Worm (Caenorhabditis elegans) whole organism, L1 larva: ENCODE measurements around the gene egl-15.

Experiments used
- F16B12.6 ChIP-seq: fragments of 150-350 bp; optimal IDR thresholded peaks from 2 replicates; lab custom pipeline; 2014; ENCODE audit warnings: missing biosample characterization, missing genetic modification characterization
- Y116A8C.19 ChIP-seq: sonication (generic microtip); optimal IDR thresholded peaks from 2 replicates; lab custom pipeline; 2016; ENCODE audit warnings: missing compliant biosample characterization, missing genetic modification characterization, borderline replicate concordance
- aly-2 ChIP-seq: fragments of 150-350 bp; optimal IDR thresholded peaks from 2 replicates; lab custom pipeline; 2014; ENCODE audit warnings: missing biosample characterization, missing genetic modification characterization
- blmp-1 ChIP-seq: fragments of 150-350 bp; optimal IDR thresholded peaks from 2 replicates; lab custom pipeline; 2014; ENCODE audit warnings: missing biosample characterization, missing genetic modification characterization
- ceh-63 ChIP-seq: fragments of 200-800 bp; sonication (Bioruptor generic); optimal IDR thresholded peaks from 2 replicates; lab custom pipeline; 2018; ENCODE audit warnings: mild to moderate bottlenecking, missing genetic modification characterization, missing compliant biosample characterization
- dpl-1 ChIP-seq, 3 experiments: fragments of 150-350 bp in 2 of 3; sonication (generic microtip) in 1 of 3; optimal IDR thresholded peaks; 2 replicates each; lab custom pipeline; 2014 to 2017; ENCODE audit warnings: missing biosample characterization in 3 of 3, missing genetic modification characterization in 3 of 3, missing genetic modification reagents in 3 of 3
- efl-1 ChIP-seq, 4 experiments: fragments of 150-350 bp; optimal IDR thresholded peaks in 3 of 4; peaks in 1 of 4; 1 replicate in 1 of 4; 2 replicates in 3 of 4; lab custom pipeline; 2014; ENCODE audit warnings: missing biosample characterization in 2 of 4, missing genetic modification characterization in 2 of 4, missing genetic modification reagents in 2 of 4
- egl-27 ChIP-seq, 2 experiments: fragments of 150-350 bp in 1 of 2; sonication (generic microtip); optimal IDR thresholded peaks; 3 replicates each; lab custom pipeline; 2017 to 2018; ENCODE audit warnings: missing biosample characterization in 2 of 2, missing genetic modification characterization in 2 of 2, missing genetic modification reagents in 2 of 2
- elt-3 ChIP-seq, 6 experiments: fragments of 150-350 bp in 1 of 6; sonication (generic microtip); optimal IDR thresholded peaks; 2 replicates each; lab custom pipeline; 2017 to 2018; ENCODE audit warnings: missing biosample characterization in 6 of 6, missing genetic modification characterization in 6 of 6, inconsistent platforms in 1 of 6
- ets-5 ChIP-seq: fragments of 200-800 bp; sonication (Bioruptor generic); IDR thresholded peaks from 2 replicates; pipeline ENCODE4 v1.3.6; 2022; ENCODE audit warnings: missing genetic modification characterization, missing compliant biosample characterization
- fkh-8 ChIP-seq: sonication (generic microtip); optimal IDR thresholded peaks from 2 replicates; lab custom pipeline; 2016; ENCODE audit warnings: mild to moderate bottlenecking, missing genetic modification characterization, missing compliant biosample characterization
- fos-1 ChIP-seq: fragments of 150-350 bp; optimal IDR thresholded peaks from 2 replicates; lab custom pipeline; 2014; ENCODE audit warnings: missing biosample characterization, missing genetic modification characterization
- irx-1 ChIP-seq: sonication (generic microtip); optimal IDR thresholded peaks from 2 replicates; lab custom pipeline; 2016; ENCODE audit warnings: missing genetic modification characterization, missing compliant biosample characterization
- isw-1 ChIP-seq: fragments of 200-800 bp; sonication (Bioruptor generic); IDR thresholded peaks from 2 replicates; pipeline ENCODE4 v1.3.6; 2022; ENCODE audit warnings: missing genetic modification characterization, missing compliant biosample characterization
- jun-1 ChIP-seq: fragments of 150-350 bp; optimal IDR thresholded peaks from 2 replicates; lab custom pipeline; 2014; ENCODE audit warnings: missing biosample characterization, missing genetic modification reagents, missing genetic modification characterization
- lin-14 ChIP-seq: fragments of 200-800 bp; sonication (Bioruptor generic); optimal IDR thresholded peaks from 2 replicates; lab custom pipeline; 2018; ENCODE audit warnings: mild to moderate bottlenecking, missing genetic modification characterization, moderate library complexity, missing compliant biosample characterization
- lin-35 ChIP-seq, 2 experiments: fragments of 150-350 bp; optimal IDR thresholded peaks; 2 replicates each; lab custom pipeline; 2014; ENCODE audit warnings: missing biosample characterization in 2 of 2, missing genetic modification characterization in 2 of 2, missing genetic modification reagents in 2 of 2
- lin-39 ChIP-seq: fragments of 150-350 bp; optimal IDR thresholded peaks from 2 replicates; lab custom pipeline; 2014; ENCODE audit warnings: missing biosample characterization, missing genetic modification reagents, missing genetic modification characterization
- lir-3 ChIP-seq: sonication (generic microtip); optimal IDR thresholded peaks from 2 replicates; lab custom pipeline; 2016; ENCODE audit warnings: mild to moderate bottlenecking, missing genetic modification characterization, moderate library complexity, missing compliant biosample characterization; ENCODE audit not compliant: poor library complexity
- mef-2 ChIP-seq: fragments of 150-350 bp; optimal IDR thresholded peaks from 2 replicates; lab custom pipeline; 2014; ENCODE audit warnings: missing biosample characterization, missing genetic modification characterization
- nhr-19 ChIP-seq: fragments of 200-800 bp; sonication (Bioruptor generic); conservative IDR thresholded peaks from 2 replicates; pipeline ENCODE4 v1.3.6; 2022; ENCODE audit warnings: missing genetic modification characterization, missing compliant biosample characterization
- nhr-20 ChIP-seq: sonication (generic microtip); optimal IDR thresholded peaks from 2 replicates; lab custom pipeline; 2016; ENCODE audit warnings: mild to moderate bottlenecking, missing genetic modification characterization, missing compliant biosample characterization
- nhr-237 ChIP-seq: fragments of 150-350 bp; optimal IDR thresholded peaks from 2 replicates; lab custom pipeline; 2014; ENCODE audit warnings: missing biosample characterization, missing genetic modification characterization
- nhr-28 ChIP-seq: fragments of 150-350 bp; optimal IDR thresholded peaks from 2 replicates; lab custom pipeline; 2014; ENCODE audit warnings: missing biosample characterization, missing genetic modification characterization
- nhr-76 ChIP-seq: sonication (generic microtip); optimal IDR thresholded peaks from 2 replicates; lab custom pipeline; 2017; ENCODE audit warnings: missing biosample characterization, missing genetic modification characterization
- nhr-84 ChIP-seq: sonication (generic microtip); optimal IDR thresholded peaks from 2 replicates; lab custom pipeline; 2017; ENCODE audit warnings: missing biosample characterization, missing genetic modification characterization
- pag-3 ChIP-seq: sonication (generic microtip); optimal IDR thresholded peaks from 2 replicates; lab custom pipeline; 2017; ENCODE audit warnings: missing genetic modification characterization, mild to moderate bottlenecking, missing compliant biosample characterization, antibody characterized with exemption, borderline replicate concordance; ENCODE audit not compliant: insufficient read depth
- pax-3 ChIP-seq: fragments of 200-800 bp; sonication (Bioruptor generic); optimal IDR thresholded peaks from 2 replicates; lab custom pipeline; 2018; ENCODE audit warnings: mild to moderate bottlenecking, missing genetic modification characterization, moderate library complexity, missing compliant biosample characterization
- pqm-1 ChIP-seq: sonication (generic microtip); optimal IDR thresholded peaks from 3 replicates; lab custom pipeline; 2017; ENCODE audit warnings: missing biosample characterization, missing genetic modification characterization
- sox-4 ChIP-seq: sonication (generic microtip); optimal IDR thresholded peaks from 2 replicates; lab custom pipeline; 2016; ENCODE audit warnings: missing genetic modification characterization, missing compliant biosample characterization
- sup-37 ChIP-seq: fragments of 200-800 bp; sonication (Bioruptor generic); optimal IDR thresholded peaks from 2 replicates; lab custom pipeline; 2018; ENCODE audit warnings: mild to moderate bottlenecking, missing genetic modification characterization, missing compliant biosample characterization
- swsn-7 ChIP-seq: sonication (generic microtip); optimal IDR thresholded peaks from 2 replicates; lab custom pipeline; 2016; ENCODE audit warnings: missing genetic modification characterization, missing compliant biosample characterization
- tbx-2 ChIP-seq: sonication (generic microtip); optimal IDR thresholded peaks from 2 replicates; lab custom pipeline; 2016; ENCODE audit warnings: missing genetic modification characterization, missing compliant biosample characterization
- tlp-1 ChIP-seq: fragments of 150-350 bp; optimal IDR thresholded peaks from 2 replicates; lab custom pipeline; 2014; ENCODE audit warnings: missing biosample characterization, missing genetic modification characterization
- unc-62 ChIP-seq: fragments of 150-350 bp; optimal IDR thresholded peaks from 2 replicates; lab custom pipeline; 2014; ENCODE audit warnings: missing biosample characterization, missing genetic modification reagents, missing genetic modification characterization
- unc-86 ChIP-seq: sonication (generic microtip); optimal IDR thresholded peaks from 2 replicates; lab custom pipeline; 2016; ENCODE audit warnings: missing genetic modification characterization, missing compliant biosample characterization
- unc-98 ChIP-seq: fragments of 200-800 bp; sonication (Bioruptor generic); IDR thresholded peaks from 2 replicates; pipeline ENCODE4 v1.3.6; 2022; ENCODE audit warnings: missing genetic modification characterization, missing compliant biosample characterization
- vab-15 ChIP-seq: sonication (generic microtip); optimal IDR thresholded peaks from 2 replicates; lab custom pipeline; 2017; ENCODE audit warnings: missing genotype, mild to moderate bottlenecking, missing genetic modification characterization, missing compliant biosample characterization
- xbp-1 ChIP-seq: sonication (generic microtip); optimal IDR thresholded peaks from 2 replicates; lab custom pipeline; 2016; ENCODE audit warnings: missing genetic modification characterization, missing compliant biosample characterization
- zip-4 ChIP-seq: fragments of 200-800 bp; sonication (Bioruptor generic); optimal IDR thresholded peaks from 2 replicates; lab custom pipeline; 2018; ENCODE audit warnings: mild to moderate bottlenecking, missing genetic modification characterization, moderate library complexity, missing compliant biosample characterization
- ztf-4 ChIP-seq: fragments of 150-350 bp; optimal IDR thresholded peaks from 2 replicates; lab custom pipeline; 2014; ENCODE audit warnings: missing biosample characterization, missing genetic modification characterization

Gene egl-15

DNA sequence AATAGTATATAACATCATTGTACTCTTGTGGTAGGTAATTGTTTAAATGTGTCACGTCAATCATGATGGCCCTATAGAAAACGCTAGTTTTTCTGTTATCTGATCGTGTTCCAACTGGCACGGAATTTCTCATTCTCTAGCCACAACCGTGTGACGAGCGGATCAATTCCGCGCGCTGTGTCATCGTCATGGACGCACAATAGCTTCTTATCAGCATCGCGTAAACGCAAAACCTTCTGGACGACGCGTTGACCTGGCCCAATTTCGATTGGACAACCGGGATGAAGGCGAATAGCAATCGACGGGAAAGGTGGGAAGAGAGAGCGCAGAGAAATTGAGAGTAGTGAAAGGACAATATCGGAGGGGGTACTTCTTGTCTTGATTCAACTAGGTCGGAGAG lies 40.8 kb downstream of the egl-15 start, which contains the start of gene lpr-3 (continued):
- TF ChIP-seq elt-3 (tag; optimal IDR thresholded peaks at IDR 0.05; lab: Kevin White, UChicago) (peak in 1 of 6 experiments; percentile 56), nhr-20 (tag; lab: Kevin White, UChicago) (no peak), efl-1 (optimal IDR thresholded peaks at IDR 0.05; lab: Kevin White, UChicago) (no peak), efl-1 (GFP tag; optimal IDR thresholded peaks at IDR 0.05 in 1 of 2; lab: Kevin White, UChicago) (no peak), jun-1 (no peak), lir-3 (tag; lab: Kevin White, UChicago) (no peak), unc-98 (GFP tag; lab: Robert Waterston, UW) (no peak), nhr-19 (no peak), pqm-1 (no peak), Y116A8C.19 (tag; lab: Kevin White, UChicago) (no peak), ztf-4 (peak; percentile 19), swsn-7 (tag; lab: Kevin White, UChicago) (no peak), xbp-1 (tag; lab: Kevin White, UChicago) (no peak), F16B12.6 (tag; lab: Kevin White, UChicago) (no peak), sup-37 (GFP tag; lab: Kevin White, UChicago) (no peak), vab-15 (tag; lab: Kevin White, UChicago) (no peak), ets-5 (no peak), dpl-1 (GFP tag; optimal IDR thresholded peaks at IDR 0.05; lab: Kevin White, UChicago) (no peak), unc-62 (no peak), unc-86 (tag; lab: Kevin White, UChicago) (no peak)
- TF ChIP-seq, all 84 proteins: peak for 6

ce11 chrX:11059744-11060143 lies 43.5 kb downstream of the egl-15 start, which contains the start of gene lpr-6:
Gene lpr-6, plus strand, starts transcription at chrX:11059994.
- peak; percentile 57 for TF ChIP-seq blmp-1
- TF ChIP-seq sox-4 (tag; lab: Kevin White, UChicago) = no peak
- TF ChIP-seq lin-14 = no peak

DNA sequence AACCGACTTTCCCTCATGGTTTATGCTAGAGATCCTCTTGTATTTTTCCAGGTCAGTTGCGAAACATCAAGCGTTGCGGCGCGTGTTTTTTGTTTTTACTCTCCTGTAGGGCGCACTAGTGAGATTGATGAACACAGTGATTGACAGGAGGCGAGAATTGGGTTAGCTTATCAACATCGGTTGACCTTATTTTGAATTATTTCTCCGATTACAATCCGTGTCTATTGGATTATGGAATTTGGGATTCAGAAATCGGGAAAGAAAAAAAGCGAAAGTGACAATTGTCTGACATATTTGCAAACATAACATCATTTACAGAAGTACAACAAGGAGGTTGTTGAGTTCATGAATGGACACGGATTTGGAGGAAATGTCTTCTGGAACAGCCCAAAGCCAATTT lies 44.7 kb downstream of the egl-15 start:
- TF ChIP-seq elt-3 (tag; optimal IDR thresholded peaks at IDR 0.05; lab: Kevin White, UChicago) (peak in 1 of 6 experiments; percentile 21), nhr-28 (no peak), blmp-1 (peak; percentile 93)

ce11 chrX:11061904-11062303 lies 45.7 kb downstream of the egl-15 start, which contains the start of gene lpr-5:
Gene lpr-5, plus strand, starts transcription at chrX:11062123.
- TF ChIP-seq nhr-237 = no peak
- TF ChIP-seq tbx-2 (tag; lab: Kevin White, UChicago) = no peak
- TF ChIP-seq egl-27 (tag; optimal IDR thresholded peaks at IDR 0.05; lab: Kevin White, UChicago) = no peak
- TF ChIP-seq pqm-1 = no peak
- TF ChIP-seq blmp-1 = peak; percentile 96
- no peak for TF ChIP-seq pag-3 (tag; lab: Kevin White, UChicago)
- TF ChIP-seq, all 84 proteins: peak for 1

ce11 chrX:11064799-11065198 lies 48.6 kb downstream of the egl-15 start, which contains the start of gene lpr-4:
Gene lpr-4, plus strand, starts transcription at chrX:11065126.
- TF ChIP-seq elt-3 (tag; optimal IDR thresholded peaks at IDR 0.05; lab: Kevin White, UChicago) = peak in 2 of 6 experiments; percentile 3 to 33
- no peak for TF ChIP-seq unc-98 (GFP tag; lab: Robert Waterston, UW)
- TF ChIP-seq fos-1 (tag; lab: Kevin White, UChicago) = no peak
- peak; percentile 100 for TF ChIP-seq blmp-1

DNA sequence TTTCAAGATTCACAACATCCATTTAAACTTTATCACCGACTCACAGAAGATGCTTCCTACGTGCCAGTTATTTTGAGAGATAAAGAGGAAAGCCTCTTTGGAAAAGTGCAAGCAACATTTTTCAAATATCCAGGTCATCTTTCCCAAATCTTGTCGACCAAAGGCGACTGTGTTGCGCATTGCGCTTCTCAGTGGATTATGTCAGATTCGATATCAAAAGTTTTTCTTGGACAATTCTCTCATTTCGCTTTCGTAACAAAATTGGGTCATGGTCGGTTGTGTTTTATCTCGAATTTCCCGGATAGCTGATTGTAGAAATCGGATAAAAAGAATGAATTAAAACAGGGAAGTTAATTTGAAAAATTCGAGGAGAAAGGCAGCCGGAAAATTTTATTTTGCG lies 51.1 kb downstream of the egl-15 start:
- TF ChIP-seq zip-4 (no peak), blmp-1 (peak; percentile 98)

DNA sequence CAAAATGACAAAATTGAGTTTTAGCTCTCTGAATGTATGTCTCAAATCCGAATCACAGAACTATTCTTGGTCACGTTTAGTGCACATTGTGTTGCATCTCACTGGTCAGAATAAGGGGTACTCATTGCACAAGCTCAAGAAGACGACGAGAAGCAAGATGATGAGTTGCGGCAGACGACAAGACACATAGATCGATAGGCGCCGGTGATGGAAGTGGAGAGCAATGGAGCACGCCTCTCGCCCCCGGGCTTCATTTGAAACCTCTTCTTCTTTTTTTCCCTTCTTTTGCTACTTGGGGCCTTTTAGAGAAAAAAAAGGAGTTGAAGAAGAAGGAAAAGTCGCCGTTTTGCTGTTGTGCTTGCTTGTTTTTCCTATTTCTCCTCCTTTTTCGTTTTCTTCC lies 52.1 kb downstream of the egl-15 start, which contains the start of gene apt-9:
Gene apt-9 (plus strand): TSS at position 194 of the 400 bp plus-strand sequence.
- TF ChIP-seq pax-3 (tag; lab: Kevin White, UChicago) (no peak), lin-39 (tag; lab: Kevin White, UChicago) (no peak), dpl-1 (GFP tag; optimal IDR thresholded peaks at IDR 0.05; lab: Kevin White, UChicago) (no peak), swsn-7 (tag; lab: Kevin White, UChicago) (peak; percentile 1), nhr-76 (tag; lab: Kevin White, UChicago) (no peak), isw-1 (GFP tag; lab: Robert Waterston, UW) (no peak), lir-3 (tag; lab: Kevin White, UChicago) (no peak), fkh-8 (tag; lab: Kevin White, UChicago) (peak; percentile 55), ceh-63 (GFP tag; lab: Kevin White, UChicago) (no peak), lin-35 (GFP tag; optimal IDR thresholded peaks at IDR 0.05; lab: Kevin White, UChicago) (no peak), Y116A8C.19 (tag; lab: Kevin White, UChicago) (no peak), aly-2 (tag; lab: Kevin White, UChicago) (no peak), mef-2 (tag; lab: Kevin White, UChicago) (no peak), tlp-1 (tag; lab: Kevin White, UChicago) (no peak), nhr-84 (no peak), irx-1 (tag; lab: Kevin White, UChicago) (no peak), lin-14 (peak; percentile 82)
